Fruit fly (Drosophila melanogaster) whole organism, embryonic: Measurements from ENCODE around the gene CG46303.

ENCODE experiments used
- Awh ChIP-seq: fragments of 200-800 bp; sonication (Bioruptor generic); IDR thresholded peaks from 2 replicates; pipeline ENCODE4, ENCODE4 v1.3.6; 2022; ENCODE audit warnings: missing biosample characterization, missing genetic modification characterization
- B-H2 ChIP-seq: fragments of 200-800 bp; sonication (Bioruptor generic); optimal IDR thresholded peaks from 2 replicates; lab custom pipeline; 2018; ENCODE audit warnings: missing biosample characterization, mild to moderate bottlenecking, missing genetic modification characterization
- CG10462 ChIP-seq: fragments of 200-800 bp; sonication (Bioruptor generic); optimal IDR thresholded peaks from 2 replicates; lab custom pipeline; 2016; ENCODE audit warnings: missing biosample characterization, missing genetic modification characterization
- CG10543 ChIP-seq: fragments of 200-800 bp; sonication (Bioruptor generic); optimal IDR thresholded peaks from 3 replicates; lab custom pipeline; 2017; ENCODE audit warnings: missing biosample characterization, mild to moderate bottlenecking, missing genetic modification characterization, moderate library complexity
- CG11723 ChIP-seq: fragments of 200-800 bp; sonication (Bioruptor generic); optimal IDR thresholded peaks from 2 replicates; lab custom pipeline; 2017; ENCODE audit warnings: missing biosample characterization, mild to moderate bottlenecking, missing genetic modification characterization
- CG12071 ChIP-seq: fragments of 200-800 bp; sonication (Bioruptor generic); optimal IDR thresholded peaks from 3 replicates; lab custom pipeline; 2018; ENCODE audit warnings: missing biosample characterization, mild to moderate bottlenecking, missing genetic modification characterization
- CG13287 ChIP-seq: fragments of 200-800 bp; sonication (Bioruptor generic); IDR thresholded peaks from 2 replicates; pipeline ENCODE4 v1.3.6; 2022; ENCODE audit warnings: missing biosample characterization, missing genetic modification characterization; ENCODE audit not compliant: partially characterized antibody
- CG13296 ChIP-seq: fragments of 200-800 bp; sonication (Bioruptor generic); optimal IDR thresholded peaks from 3 replicates; lab custom pipeline; 2018; ENCODE audit warnings: missing biosample characterization, mild to moderate bottlenecking, missing genetic modification characterization
- CG1792 ChIP-seq: fragments of 200-800 bp; sonication (Bioruptor generic); optimal IDR thresholded peaks from 2 replicates; lab custom pipeline; 2016; ENCODE audit warnings: missing biosample characterization, missing genetic modification characterization
- CG2116 ChIP-seq: fragments of 200-800 bp; sonication (Bioruptor generic); optimal IDR thresholded peaks from 3 replicates; lab custom pipeline; 2018; ENCODE audit warnings: missing biosample characterization, mild to moderate bottlenecking, missing genetic modification characterization
- CG2199 ChIP-seq: fragments of 200-800 bp; sonication (Bioruptor generic); IDR thresholded peaks from 3 replicates; pipeline ENCODE4 v1.3.6; 2022; ENCODE audit warnings: missing biosample characterization, missing genetic modification characterization
- CG3726 ChIP-seq: fragments of 200-800 bp; sonication (Bioruptor generic); IDR thresholded peaks from 3 replicates; pipeline ENCODE4, ENCODE4 v1.3.6; 2022; ENCODE audit warnings: missing biosample characterization, missing genetic modification characterization
- CG4424 ChIP-seq: fragments of 200-800 bp; sonication (Bioruptor generic); optimal IDR thresholded peaks from 3 replicates; lab custom pipeline; 2016; ENCODE audit warnings: missing biosample characterization, missing genetic modification characterization
- CG4617 ChIP-seq: fragments of 200-800 bp; sonication (Bioruptor generic); optimal IDR thresholded peaks from 3 replicates; lab custom pipeline; 2016; ENCODE audit warnings: missing biosample characterization, missing genetic modification characterization, borderline replicate concordance
- CG4820 ChIP-seq: fragments of 200-800 bp; sonication (Bioruptor generic); optimal IDR thresholded peaks from 3 replicates; lab custom pipeline; 2016; ENCODE audit warnings: missing biosample characterization, missing genetic modification characterization
- CG6272 ChIP-seq: fragments of 200-800 bp; sonication (Bioruptor generic); IDR thresholded peaks from 2 replicates; pipeline ENCODE4 v1.3.6; 2022; ENCODE audit warnings: missing biosample characterization, missing genetic modification characterization
- CG6654 ChIP-seq: fragments of 200-800 bp; sonication (Bioruptor generic); optimal IDR thresholded peaks from 2 replicates; lab custom pipeline; 2017; ENCODE audit warnings: missing biosample characterization, mild to moderate bottlenecking, missing genetic modification characterization
- CG7372 ChIP-seq: fragments of 200-800 bp; sonication (Bioruptor generic); IDR thresholded peaks from 2 replicates; pipeline ENCODE4 v1.3.6; 2022; ENCODE audit warnings: missing biosample characterization, missing genetic modification characterization
- CG9215 ChIP-seq: fragments of 200-800 bp; sonication (Bioruptor generic); IDR thresholded peaks from 2 replicates; pipeline ENCODE4 v1.3.6; 2022; ENCODE audit warnings: missing biosample characterization, missing genetic modification characterization
- Dll ChIP-seq: fragments of 200-800 bp; sonication (Bioruptor generic); IDR thresholded peaks from 4 replicates; pipeline ENCODE4 v1.3.6; 2022; ENCODE audit warnings: missing biosample characterization, missing genetic modification characterization; ENCODE audit not compliant: partially characterized antibody
- Hey ChIP-seq: fragments of 200-800 bp; sonication (Bioruptor generic); optimal IDR thresholded peaks from 3 replicates; lab custom pipeline; 2018; ENCODE audit warnings: missing biosample characterization, mild to moderate bottlenecking, missing genetic modification characterization
- MBD-R2 ChIP-seq: fragments of 200-800 bp; sonication (Bioruptor generic); IDR thresholded peaks from 2 replicates; pipeline ENCODE4 v1.3.6; 2022; ENCODE audit warnings: missing biosample characterization, missing genetic modification characterization
- Myb ChIP-seq: fragments of 200-800 bp; sonication (Bioruptor generic); optimal IDR thresholded peaks from 2 replicates; lab custom pipeline; 2016; ENCODE audit warnings: missing biosample characterization, missing genetic modification characterization
- Oaz ChIP-seq: fragments of 200-800 bp; sonication (Bioruptor generic); IDR thresholded peaks from 2 replicates; pipeline ENCODE4 v1.3.6; 2022; ENCODE audit warnings: missing biosample characterization, missing genetic modification characterization
- Opbp ChIP-seq: fragments of 200-800 bp; sonication (Bioruptor generic); IDR thresholded peaks from 3 replicates; pipeline ENCODE4 v1.3.6; 2022; ENCODE audit warnings: missing biosample characterization, missing genetic modification characterization; ENCODE audit not compliant: partially characterized antibody
- Ravus ChIP-seq: fragments of 200-800 bp; sonication (Bioruptor generic); IDR thresholded peaks from 2 replicates; pipeline ENCODE4 v1.3.6; 2022; ENCODE audit warnings: missing biosample characterization, missing genetic modification characterization
- ab ChIP-seq: fragments of 200-800 bp; sonication (Bioruptor generic); optimal IDR thresholded peaks from 2 replicates; lab custom pipeline; 2016; ENCODE audit warnings: missing biosample characterization, missing genetic modification characterization
- ara ChIP-seq: fragments of 200-800 bp; sonication (Bioruptor generic); IDR thresholded peaks from 2 replicates; pipeline ENCODE4 v1.3.6; 2022; ENCODE audit warnings: missing biosample characterization, missing genetic modification characterization
- ase ChIP-seq: fragments of 200-800 bp; sonication (Bioruptor generic); IDR thresholded peaks from 3 replicates; pipeline ENCODE4 v1.3.6; 2022; ENCODE audit warnings: missing biosample characterization, missing genetic modification characterization
- bowl ChIP-seq: fragments of 200-800 bp; sonication (Bioruptor generic); IDR thresholded peaks from 2 replicates; pipeline ENCODE4 v1.3.6; 2022; ENCODE audit warnings: missing biosample characterization, missing genetic modification characterization
- cg ChIP-seq: fragments of 200-800 bp; sonication (Bioruptor generic); optimal IDR thresholded peaks from 3 replicates; lab custom pipeline; 2019; ENCODE audit warnings: missing biosample characterization, mild to moderate bottlenecking, missing genetic modification characterization, moderate library complexity
- dmrt99B ChIP-seq: fragments of 200-800 bp; sonication (Bioruptor generic); optimal IDR thresholded peaks from 2 replicates; lab custom pipeline; 2018; ENCODE audit warnings: missing biosample characterization, mild to moderate bottlenecking, missing genetic modification characterization, moderate library complexity
- ftz-f1 ChIP-seq: fragments of 200-800 bp; sonication (Bioruptor generic); optimal IDR thresholded peaks from 2 replicates; lab custom pipeline; 2016; ENCODE audit warnings: missing biosample characterization, missing genetic modification characterization
- gcm ChIP-seq: fragments of 200-800 bp; sonication (Bioruptor generic); optimal IDR thresholded peaks from 2 replicates; lab custom pipeline; 2019; ENCODE audit warnings: missing biosample characterization, mild to moderate bottlenecking, missing genetic modification characterization, moderate library complexity
- gro ChIP-seq: fragments of 200-800 bp; sonication (Bioruptor generic); optimal IDR thresholded peaks from 2 replicates; lab custom pipeline; 2016; ENCODE audit warnings: missing biosample characterization, missing genetic modification characterization
- klu ChIP-seq: fragments of 200-800 bp; sonication (Bioruptor generic); IDR thresholded peaks from 2 replicates; pipeline ENCODE4 v1.3.6; 2022; ENCODE audit warnings: missing biosample characterization, missing genetic modification characterization
- knrl ChIP-seq: fragments of 200-800 bp; sonication (Bioruptor generic); IDR thresholded peaks from 3 replicates; pipeline ENCODE4 v1.3.6; 2022; ENCODE audit warnings: missing biosample characterization, missing genetic modification characterization; ENCODE audit not compliant: partially characterized antibody
- lab ChIP-seq: fragments of 200-800 bp; sonication (Bioruptor generic); optimal IDR thresholded peaks from 3 replicates; lab custom pipeline; 2017; ENCODE audit warnings: missing biosample characterization, missing genetic modification characterization, mild to moderate bottlenecking, moderate library complexity, missing genetic modification reagents
- nau ChIP-seq: fragments of 200-800 bp; sonication (Bioruptor generic); optimal IDR thresholded peaks from 3 replicates; lab custom pipeline; 2017; ENCODE audit warnings: missing biosample characterization, mild to moderate bottlenecking, missing genetic modification characterization, missing genetic modification reagents
- phol ChIP-seq: fragments of 200-800 bp; sonication (Bioruptor generic); optimal IDR thresholded peaks from 3 replicates; lab custom pipeline; 2018; ENCODE audit warnings: missing biosample characterization, mild to moderate bottlenecking, missing genetic modification characterization, moderate library complexity
- scrt ChIP-seq: fragments of 200-800 bp; sonication (Bioruptor generic); optimal IDR thresholded peaks from 2 replicates; lab custom pipeline; 2018; ENCODE audit warnings: missing biosample characterization, mild to moderate bottlenecking, missing genetic modification characterization, moderate library complexity
- sens-2 ChIP-seq: fragments of 200-800 bp; sonication (Bioruptor generic); IDR thresholded peaks from 2 replicates; pipeline ENCODE4 v1.3.6; 2022; ENCODE audit warnings: missing biosample characterization, missing genetic modification characterization
- stc ChIP-seq: fragments of 200-800 bp; sonication (Bioruptor generic); IDR thresholded peaks from 2 replicates; pipeline ENCODE4 v1.3.6; 2022; ENCODE audit warnings: missing biosample characterization, missing genetic modification characterization
- stwl ChIP-seq: fragments of 200-800 bp; sonication (Bioruptor generic); optimal IDR thresholded peaks from 3 replicates; lab custom pipeline; 2018; ENCODE audit warnings: missing biosample characterization, mild to moderate bottlenecking, missing genetic modification characterization, moderate library complexity
- tin ChIP-seq: fragments of 200-800 bp; sonication (Bioruptor generic); optimal IDR thresholded peaks from 3 replicates; lab custom pipeline; 2016; ENCODE audit warnings: missing biosample characterization, missing genetic modification characterization
- usp ChIP-seq: fragments of >200 bp; optimal IDR thresholded peaks from 2 replicates; lab custom pipeline; 2017; ENCODE audit warnings: missing biosample characterization, missing genetic modification characterization
- zen2 ChIP-seq: fragments of 200-800 bp; sonication (Bioruptor generic); IDR thresholded peaks from 3 replicates; pipeline ENCODE4 v1.3.6; 2022; ENCODE audit warnings: missing biosample characterization, missing genetic modification characterization; ENCODE audit not compliant: partially characterized antibody

The CG46303 gene

dm6 chr3R:5846570-5847270 lies 24.9 kb downstream of the CG46303 start, which contains the start of gene CG14676:
Gene CG14676, plus strand, starts transcription at chr3R:5847220.
- no peak for TF ChIP-seq ab (GFP tag; lab: Kevin White, UChicago)

dm6 chr3R:5853032-5853431 lies 31.3 kb downstream of the CG46303 start, which contains the start of gene CG34287:
Gene CG34287, plus strand, starts transcription at chr3R:5853332.
- TF ChIP-seq CG9215 (GFP tag; lab: Robert Waterston, UW) (no peak), tin (GFP tag; lab: Kevin White, UChicago) (no peak), CG2199 (GFP tag; lab: Robert Waterston, UW) (no peak), gro (GFP tag; lab: Kevin White, UChicago) (no peak), klu (GFP tag; lab: Robert Waterston, UW) (no peak), CG11723 (GFP tag; lab: Kevin White, UChicago) (no peak), CG13296 (GFP tag; lab: Kevin White, UChicago) (no peak), CG7372 (GFP tag; lab: Robert Waterston, UW) (no peak), CG4820 (GFP tag; lab: Kevin White, UChicago) (no peak), stwl (tag; lab: Kevin White, UChicago) (no peak), Dll (no peak), lab (GFP tag; lab: Kevin White, UChicago) (no peak), CG4617 (GFP tag; lab: Kevin White, UChicago) (no peak), scrt (GFP tag; lab: Kevin White, UChicago) (no peak), CG10543 (GFP tag; lab: Kevin White, UChicago) (no peak)

dm6 chr3R:5856215-5856614 lies 34.4 kb downstream of the CG46303 start, which contains the start of the genes disp and ECSIT:
Gene disp, minus strand, starts transcription at chr3R:5856311.
Gene ECSIT, plus strand, starts transcription at chr3R:5856585.
- no peak for TF ChIP-seq gcm
- no peak for TF ChIP-seq Oaz
- no peak for TF ChIP-seq stc (GFP tag; lab: Robert Waterston, UW)
- no peak for TF ChIP-seq phol
- TF ChIP-seq CG10462 = no peak
- no peak for TF ChIP-seq ftz-f1
- no peak for TF ChIP-seq usp (GFP tag; lab: Kevin White, UChicago)
- TF ChIP-seq CG2116 (GFP tag; lab: Kevin White, UChicago) = peak; percentile 67
- no peak for TF ChIP-seq cg (GFP tag; lab: Kevin White, UChicago)
- TF ChIP-seq dmrt99B (tag; lab: Kevin White, UChicago) = no peak
- TF ChIP-seq zen2 = no peak
- TF ChIP-seq Hey (tag; lab: Kevin White, UChicago) = no peak
- TF ChIP-seq sens-2 (GFP tag; lab: Robert Waterston, UW) = no peak
- TF ChIP-seq bowl (GFP tag; lab: Robert Waterston, UW) = no peak
- TF ChIP-seq Myb = peak; percentile 28
- no peak for TF ChIP-seq Opbp (GFP tag; lab: Robert Waterston, UW)
- no peak for TF ChIP-seq B-H2 (GFP tag; lab: Kevin White, UChicago)
- TF ChIP-seq MBD-R2 = peak; percentile 81
- no peak for TF ChIP-seq Ravus (GFP tag; lab: Robert Waterston, UW)
- TF ChIP-seq ara (GFP tag; lab: Robert Waterston, UW) = no peak
- no peak for TF ChIP-seq CG1792
- TF ChIP-seq CG3726 = no peak
- TF ChIP-seq CG12071 (GFP tag; lab: Kevin White, UChicago) = no peak
- peak; percentile 46; the same call in 1 of the 3 replicates for TF ChIP-seq knrl (GFP tag; lab: Robert Waterston, UW)
- TF ChIP-seq CG13287 (GFP tag; lab: Robert Waterston, UW) = peak; percentile 33; the same call in 1 of the 2 replicates
- no peak for TF ChIP-seq CG6654
- TF ChIP-seq nau (GFP tag; lab: Kevin White, UChicago) = no peak
- TF ChIP-seq CG4424 (GFP tag; lab: Kevin White, UChicago) = peak; percentile 54
- no peak for TF ChIP-seq CG6272 (GFP tag; lab: Robert Waterston, UW)
- TF ChIP-seq Awh = no peak
- no peak for TF ChIP-seq ase
